Fruit fly (Drosophila melanogaster) whole organism, embryonic: Measurements from ENCODE around the gene Dh31.

Experiments
- CG10147 ChIP-seq: fragments of 200-800 bp; sonication (Bioruptor generic); optimal IDR thresholded peaks from 2 replicates; lab custom pipeline; 2019; ENCODE audit warnings: missing biosample characterization, mild to moderate bottlenecking, missing genetic modification characterization, moderate library complexity
- CG10267 ChIP-seq: fragments of 200-800 bp; sonication (Bioruptor generic); optimal IDR thresholded peaks from 2 replicates; lab custom pipeline; 2018; ENCODE audit warnings: missing biosample characterization, mild to moderate bottlenecking, missing genetic modification characterization, moderate library complexity
- CG11085 ChIP-seq: fragments of 200-800 bp; sonication (Bioruptor generic); IDR thresholded peaks from 2 replicates; pipeline ENCODE4 v1.3.6; 2022; ENCODE audit warnings: missing biosample characterization, missing genetic modification characterization
- CG11247 ChIP-seq: fragments of 200-800 bp; sonication (Bioruptor generic); IDR thresholded peaks from 2 replicates; pipeline ENCODE4 v1.3.6; 2022; ENCODE audit warnings: missing biosample characterization, missing genetic modification characterization
- CG11456 ChIP-seq: fragments of 200-800 bp; sonication (Bioruptor generic); IDR thresholded peaks from 3 replicates; pipeline ENCODE4 v1.3.6; 2022; ENCODE audit warnings: missing biosample characterization, missing genetic modification characterization
- CG12236 ChIP-seq: fragments of 200-800 bp; sonication (Bioruptor generic); optimal IDR thresholded peaks from 2 replicates; lab custom pipeline; 2016; ENCODE audit warnings: missing biosample characterization, missing genetic modification characterization
- CG12769 ChIP-seq: fragments of 200-800 bp; sonication (Bioruptor generic); optimal IDR thresholded peaks from 2 replicates; lab custom pipeline; 2019; ENCODE audit warnings: missing biosample characterization, mild to moderate bottlenecking, missing genetic modification characterization, moderate library complexity
- CG13296 ChIP-seq: fragments of 200-800 bp; sonication (Bioruptor generic); optimal IDR thresholded peaks from 3 replicates; lab custom pipeline; 2018; ENCODE audit warnings: missing biosample characterization, mild to moderate bottlenecking, missing genetic modification characterization
- CG13624 ChIP-seq: fragments of 200-800 bp; sonication (Bioruptor generic); optimal IDR thresholded peaks from 2 replicates; lab custom pipeline; 2016; ENCODE audit warnings: missing biosample characterization, missing genetic modification characterization
- CG15514 ChIP-seq: fragments of 200-800 bp; sonication (Bioruptor generic); optimal IDR thresholded peaks from 3 replicates; lab custom pipeline; 2017; ENCODE audit warnings: missing biosample characterization, missing genetic modification characterization, mild to moderate bottlenecking, moderate library complexity, missing genetic modification reagents
- CG34376 ChIP-seq: fragments of 200-800 bp; sonication (Bioruptor generic); optimal IDR thresholded peaks from 2 replicates; lab custom pipeline; 2018; ENCODE audit warnings: missing biosample characterization, mild to moderate bottlenecking, missing genetic modification characterization
- CG3995 ChIP-seq: fragments of 200-800 bp; sonication (Bioruptor generic); optimal IDR thresholded peaks from 3 replicates; lab custom pipeline; 2016; ENCODE audit warnings: missing biosample characterization, missing genetic modification characterization
- CG42726 ChIP-seq: fragments of 200-800 bp; sonication (Bioruptor generic); IDR thresholded peaks from 2 replicates; pipeline ENCODE4 v1.3.6; 2022; ENCODE audit warnings: missing biosample characterization, missing genetic modification characterization; ENCODE audit not compliant: partially characterized antibody
- CG4617 ChIP-seq: fragments of 200-800 bp; sonication (Bioruptor generic); optimal IDR thresholded peaks from 3 replicates; lab custom pipeline; 2016; ENCODE audit warnings: missing biosample characterization, missing genetic modification characterization, borderline replicate concordance
- CG5245 ChIP-seq: fragments of 200-800 bp; sonication (Bioruptor generic); optimal IDR thresholded peaks from 3 replicates; lab custom pipeline; 2016; ENCODE audit warnings: missing biosample characterization, missing genetic modification characterization
- CG6175 ChIP-seq: fragments of 200-800 bp; sonication (Bioruptor generic); IDR thresholded peaks from 3 replicates; pipeline ENCODE4 v1.3.6; 2022; ENCODE audit warnings: missing biosample characterization, missing genetic modification characterization
- CG6254 ChIP-seq: fragments of 200-800 bp; sonication (Bioruptor generic); optimal IDR thresholded peaks from 3 replicates; lab custom pipeline; 2017; ENCODE audit warnings: mild to moderate bottlenecking, missing biosample characterization, missing genetic modification reagents, missing genetic modification characterization
- CG6854 ChIP-seq: fragments of 200-800 bp; sonication (Bioruptor generic); optimal IDR thresholded peaks from 3 replicates; lab custom pipeline; 2017; ENCODE audit warnings: missing biosample characterization, mild to moderate bottlenecking, missing genetic modification characterization
- CG7372 ChIP-seq: fragments of 200-800 bp; sonication (Bioruptor generic); IDR thresholded peaks from 2 replicates; pipeline ENCODE4 v1.3.6; 2022; ENCODE audit warnings: missing biosample characterization, missing genetic modification characterization
- CG9727 ChIP-seq: fragments of 200-800 bp; sonication (Bioruptor generic); optimal IDR thresholded peaks from 3 replicates; lab custom pipeline; 2017; ENCODE audit warnings: missing biosample characterization, mild to moderate bottlenecking, missing genetic modification characterization
- CG9817 ChIP-seq: fragments of 200-800 bp; sonication (Bioruptor generic); optimal IDR thresholded peaks from 2 replicates; lab custom pipeline; 2018; ENCODE audit warnings: missing biosample characterization, mild to moderate bottlenecking, missing genetic modification characterization, moderate library complexity
- CHES-1-like ChIP-seq: fragments of 200-800 bp; sonication (Bioruptor generic); optimal IDR thresholded peaks from 2 replicates; lab custom pipeline; 2016; ENCODE audit warnings: missing biosample characterization, missing genetic modification characterization
- D19A ChIP-seq: fragments of 200-800 bp; optimal IDR thresholded peaks from 3 replicates; lab custom pipeline; 2019; ENCODE audit warnings: missing biosample characterization, mild to moderate bottlenecking, missing genetic modification characterization, moderate library complexity
- Dbx ChIP-seq: fragments of 200-800 bp; sonication (Bioruptor generic); IDR thresholded peaks from 3 replicates; pipeline ENCODE4 v1.3.6; 2022; ENCODE audit warnings: missing biosample characterization, missing genetic modification characterization
- Deaf1 ChIP-seq: fragments of 200-800 bp; optimal IDR thresholded peaks from 3 replicates; lab custom pipeline; 2019; ENCODE audit warnings: missing biosample characterization, mild to moderate bottlenecking, missing genetic modification characterization, moderate library complexity
- Dip2 ChIP-seq: fragments of 200-800 bp; sonication (Bioruptor generic); IDR thresholded peaks from 2 replicates; pipeline ENCODE4 v1.3.6; 2022; ENCODE audit warnings: missing biosample characterization, missing genetic modification characterization
- Hr78 ChIP-seq, 2 experiments: fragments of 200-800 bp in 1 of 2; fragments of >200 bp in 1 of 2; sonication (Bioruptor generic) in 1 of 2; optimal IDR thresholded peaks; 2 replicates each; lab custom pipeline; 2017 to 2019; ENCODE audit warnings: missing biosample characterization in 2 of 2, missing genetic modification characterization in 2 of 2, mild to moderate bottlenecking in 1 of 2, moderate library complexity in 1 of 2
- Kr ChIP-seq: fragments of 200-800 bp; sonication (Bioruptor generic); optimal IDR thresholded peaks from 2 replicates; lab custom pipeline; 2017; ENCODE audit warnings: missing biosample characterization, mild to moderate bottlenecking, missing genetic modification characterization
- Mad ChIP-seq: fragments of 200-800 bp; sonication (Bioruptor generic); optimal IDR thresholded peaks from 2 replicates; lab custom pipeline; 2016; ENCODE audit warnings: missing biosample characterization, missing genetic modification characterization
- Oaz ChIP-seq: fragments of 200-800 bp; sonication (Bioruptor generic); IDR thresholded peaks from 2 replicates; pipeline ENCODE4 v1.3.6; 2022; ENCODE audit warnings: missing biosample characterization, missing genetic modification characterization
- Ravus ChIP-seq: fragments of 200-800 bp; sonication (Bioruptor generic); IDR thresholded peaks from 2 replicates; pipeline ENCODE4 v1.3.6; 2022; ENCODE audit warnings: missing biosample characterization, missing genetic modification characterization
- Spps ChIP-seq: fragments of 200-800 bp; sonication (Bioruptor generic); optimal IDR thresholded peaks from 2 replicates; lab custom pipeline; 2018; ENCODE audit warnings: missing biosample characterization, mild to moderate bottlenecking, missing genetic modification characterization
- Ssrp ChIP-seq: fragments of 200-800 bp; sonication (Bioruptor generic); optimal IDR thresholded peaks from 2 replicates; lab custom pipeline; 2018; ENCODE audit warnings: missing biosample characterization, mild to moderate bottlenecking, missing genetic modification characterization, moderate library complexity
- corto ChIP-seq: fragments of 200-800 bp; sonication (Bioruptor generic); optimal IDR thresholded peaks from 2 replicates; lab custom pipeline; 2016; ENCODE audit warnings: missing biosample characterization, mild to moderate bottlenecking, missing genetic modification characterization, moderate library complexity
- dan ChIP-seq: fragments of 200-800 bp; sonication (Bioruptor generic); IDR thresholded peaks from 2 replicates; pipeline ENCODE4 v1.3.6; 2022; ENCODE audit warnings: missing biosample characterization, missing genetic modification characterization
- danr ChIP-seq: fragments of 200-800 bp; sonication (Bioruptor generic); IDR thresholded peaks from 2 replicates; pipeline ENCODE4 v1.3.6; 2022; ENCODE audit warnings: missing biosample characterization, missing genetic modification characterization
- dati ChIP-seq: fragments of 200-800 bp; sonication (Bioruptor generic); IDR thresholded peaks from 2 replicates; pipeline ENCODE4 v1.3.6; 2022; ENCODE audit warnings: missing biosample characterization, missing genetic modification characterization
- eyg ChIP-seq: fragments of 200-800 bp; sonication (Bioruptor generic); optimal IDR thresholded peaks from 3 replicates; lab custom pipeline; 2016; ENCODE audit warnings: missing biosample characterization, missing genetic modification characterization
- grn ChIP-seq: fragments of 200-800 bp; sonication (Bioruptor generic); optimal IDR thresholded peaks from 3 replicates; lab custom pipeline; 2017; ENCODE audit warnings: missing biosample characterization, missing genetic modification characterization
- gro ChIP-seq: fragments of 200-800 bp; sonication (Bioruptor generic); optimal IDR thresholded peaks from 2 replicates; lab custom pipeline; 2016; ENCODE audit warnings: missing biosample characterization, missing genetic modification characterization
- gsb ChIP-seq: fragments of 200-800 bp; sonication (Bioruptor generic); IDR thresholded peaks from 2 replicates; pipeline ENCODE4 v1.3.6; 2022; ENCODE audit warnings: missing biosample characterization, missing genetic modification characterization
- lab ChIP-seq: fragments of 200-800 bp; sonication (Bioruptor generic); optimal IDR thresholded peaks from 3 replicates; lab custom pipeline; 2017; ENCODE audit warnings: missing biosample characterization, missing genetic modification characterization, mild to moderate bottlenecking, moderate library complexity, missing genetic modification reagents
- lov ChIP-seq, 2 experiments: fragments of 200-800 bp in 1 of 2; fragments of >200 bp in 1 of 2; sonication (Bioruptor generic) in 1 of 2; IDR thresholded peaks in 1 of 2; optimal IDR thresholded peaks in 1 of 2; 2 replicates in 1 of 2; 3 replicates in 1 of 2; pipeline versions ENCODE4 v1.3.6 to Lab custom; 2017 to 2022; ENCODE audit warnings: missing biosample characterization in 1 of 2, missing genetic modification characterization in 1 of 2
- luna ChIP-seq: fragments of 200-800 bp; sonication (Bioruptor generic); optimal IDR thresholded peaks from 2 replicates; lab custom pipeline; 2016; ENCODE audit warnings: missing biosample characterization, missing genetic modification characterization
- mirr ChIP-seq: fragments of 200-800 bp; sonication (Bioruptor generic); optimal IDR thresholded peaks from 3 replicates; lab custom pipeline; 2018; ENCODE audit warnings: missing biosample characterization, mild to moderate bottlenecking, missing genetic modification characterization
- pfk ChIP-seq: fragments of 200-800 bp; sonication (Bioruptor generic); optimal IDR thresholded peaks from 2 replicates; lab custom pipeline; 2018; ENCODE audit warnings: missing biosample characterization, mild to moderate bottlenecking, missing genetic modification characterization, moderate library complexity
- rib ChIP-seq: fragments of 200-800 bp; sonication (Bioruptor generic); IDR thresholded peaks from 2 replicates; pipeline ENCODE4 v1.3.6; 2022; ENCODE audit warnings: missing biosample characterization, missing genetic modification characterization
- sob ChIP-seq: fragments of 200-800 bp; sonication (Bioruptor generic); IDR thresholded peaks from 2 replicates; pipeline ENCODE4 v1.3.6; 2022; ENCODE audit warnings: missing biosample characterization, missing genetic modification characterization
- tup ChIP-seq: fragments of 200-800 bp; sonication (Bioruptor generic); optimal IDR thresholded peaks from 2 replicates; lab custom pipeline; 2016; ENCODE audit warnings: missing biosample characterization, mild to moderate bottlenecking, missing genetic modification characterization, moderate library complexity
- wdn ChIP-seq: fragments of 200-800 bp; sonication (Bioruptor generic); IDR thresholded peaks from 2 replicates; pipeline ENCODE4 v1.3.6; 2022; ENCODE audit warnings: missing biosample characterization, missing genetic modification characterization

Dh31 gene

dm6 chr2L:8528951-8529430, 22.3 kb upstream of the Dh31 start, which contains the start of gene CG17834 (continued):
- TF ChIP-seq CG7372 (GFP tag; lab: Robert Waterston, UW) (no peak), CG4617 (GFP tag; lab: Kevin White, UChicago) (no peak), CG5245 (GFP tag; lab: Kevin White, UChicago) (no peak), luna (GFP tag; lab: Kevin White, UChicago) (no peak), Hr78 (GFP tag; optimal IDR thresholded peaks at IDR 0.05; lab: Kevin White, UChicago) (peak in 1 of 2 experiments; percentile 85), CG9817 (tag; lab: Kevin White, UChicago) (no peak), lab (GFP tag; lab: Kevin White, UChicago) (peak; percentile 71), CHES-1-like (GFP tag; lab: Kevin White, UChicago) (no peak), CG13296 (GFP tag; lab: Kevin White, UChicago) (peak; percentile 30), Kr (GFP tag; lab: Kevin White, UChicago) (no peak), Dbx (peak; percentile 21; the same call in 1 of the 3 replicates), Ssrp (tag; lab: Kevin White, UChicago) (no peak), CG3995 (GFP tag; lab: Kevin White, UChicago) (peak; percentile 68), Deaf1 (tag; lab: Kevin White, UChicago) (peak; percentile 87), tup (GFP tag; lab: Kevin White, UChicago) (no peak), rib (GFP tag; lab: Robert Waterston, UW) (peak; percentile 82), CG34376 (peak; percentile 87), CG6175 (no peak), CG42726 (GFP tag; lab: Robert Waterston, UW) (peak; percentile 37; the same call in 1 of the 2 replicates), Spps (tag; lab: Kevin White, UChicago) (no peak), D19A (tag; lab: Kevin White, UChicago) (no peak), corto (no peak), CG9727 (no peak), eyg (GFP tag; lab: Kevin White, UChicago) (no peak), CG11085 (no peak), lov (optimal IDR thresholded peaks at IDR 0.05; lab: Kevin White, UChicago) (no peak), lov (GFP tag; IDR thresholded peaks at IDR 0.05; lab: Robert Waterston, UW) (no peak), CG12769 (peak; percentile 59), CG15514 (peak; percentile 7), grn (GFP tag; lab: Kevin White, UChicago) (peak; percentile 20), gsb (GFP tag; lab: Robert Waterston, UW) (no peak), dati (GFP tag; lab: Robert Waterston, UW) (no peak), CG13624 (GFP tag; lab: Kevin White, UChicago) (no peak), sob (GFP tag; lab: Robert Waterston, UW) (0 out of 2 replicates have a peak, but pooled peaks have one; percentile 12), CG11247 (GFP tag; lab: Robert Waterston, UW) (no peak), Ravus (GFP tag; lab: Robert Waterston, UW) (no peak), CG12236 (no peak), CG11456 (GFP tag; lab: Robert Waterston, UW) (no peak), Dip2 (no peak), wdn (no peak), CG6254 (no peak), CG10267 (no peak), mirr (GFP tag; lab: Kevin White, UChicago) (peak; percentile 80), pfk (no peak), gro (GFP tag; lab: Kevin White, UChicago) (no peak), Mad (GFP tag; lab: Kevin White, UChicago) (no peak), Oaz (GFP tag; lab: Robert Waterston, UW) (0 out of 2 replicates have a peak, but pooled peaks have one; percentile 12), danr (GFP tag; lab: Robert Waterston, UW) (no peak), CG6854 (GFP tag; lab: Kevin White, UChicago) (no peak), CG10147 (GFP tag; lab: Kevin White, UChicago) (no peak), dan (GFP tag; lab: Robert Waterston, UW) (no peak)
